Worm (Caenorhabditis elegans) whole organism, midembryonic: ENCODE results near the gene syx-18.

Source experiments
- flt-1 ChIP-seq: fragments of 200-800 bp; sonication (Bioruptor generic); IDR thresholded peaks from 2 replicates; pipeline ENCODE4 v1.3.6; 2022; ENCODE audit warnings: missing genetic modification characterization, missing compliant biosample characterization
- ztf-29 ChIP-seq: fragments of 200-800 bp; sonication (Bioruptor generic); IDR thresholded peaks from 2 replicates; pipeline ENCODE4 v1.3.6; 2022; ENCODE audit warnings: missing genetic modification reagents, missing genetic modification characterization, missing compliant biosample characterization

DNA sequence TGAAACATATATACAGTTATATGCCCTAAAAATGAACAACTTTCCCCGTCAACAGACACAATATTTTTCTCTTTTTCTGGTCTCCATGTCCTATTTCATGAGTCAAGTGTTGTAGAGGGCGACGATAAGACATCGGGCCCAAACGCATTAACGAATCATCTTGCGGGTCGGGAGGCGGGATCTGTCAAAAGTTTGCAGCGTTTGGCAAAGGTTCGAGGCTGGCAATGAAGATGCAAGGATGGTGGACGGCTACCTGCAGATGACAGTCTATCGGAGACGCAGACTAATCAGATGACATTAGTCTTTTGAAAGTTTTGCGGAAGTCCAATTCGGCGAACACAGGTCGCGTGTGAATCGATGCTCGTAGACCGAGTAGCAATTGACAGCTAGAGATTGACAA, 34.4 kb downstream of the syx-18 start:
- no peak for TF ChIP-seq flt-1 (GFP tag; lab: Robert Waterston, UW)
- TF ChIP-seq ztf-29, result no peak
